Fruit fly (Drosophila melanogaster) whole organism, embryonic: Measurements from ENCODE around the gene Ac76E.

Source experiments
- Ada2b ChIP-seq: fragments of 200-800 bp; sonication (Bioruptor generic); IDR thresholded peaks from 2 replicates; pipeline ENCODE4 v1.3.6; 2022; ENCODE audit warnings: missing biosample characterization, missing genetic modification characterization
- B-H2 ChIP-seq: fragments of 200-800 bp; sonication (Bioruptor generic); optimal IDR thresholded peaks from 2 replicates; lab custom pipeline; 2018; ENCODE audit warnings: missing biosample characterization, mild to moderate bottlenecking, missing genetic modification characterization
- Bteb2 ChIP-seq: fragments of 200-800 bp; sonication (Bioruptor generic); optimal IDR thresholded peaks from 2 replicates; lab custom pipeline; 2016; ENCODE audit warnings: missing biosample characterization, missing genetic modification characterization
- CG10366 ChIP-seq: fragments of 200-800 bp; sonication (Bioruptor generic); IDR thresholded peaks from 2 replicates; pipeline ENCODE4 v1.3.6; 2022; ENCODE audit warnings: missing biosample characterization, missing genetic modification characterization
- CG10431 ChIP-seq: fragments of 200-800 bp; sonication (Bioruptor generic); optimal IDR thresholded peaks from 3 replicates; lab custom pipeline; 2018; ENCODE audit warnings: missing biosample characterization, mild to moderate bottlenecking, missing genetic modification characterization
- CG11504 ChIP-seq: fragments of 200-800 bp; sonication (Bioruptor generic); optimal IDR thresholded peaks from 3 replicates; lab custom pipeline; 2019; ENCODE audit warnings: missing biosample characterization, mild to moderate bottlenecking, missing genetic modification characterization, moderate library complexity
- CG13894 ChIP-seq: fragments of 200-800 bp; sonication (Bioruptor generic); optimal IDR thresholded peaks from 3 replicates; lab custom pipeline; 2018; ENCODE audit warnings: missing biosample characterization, mild to moderate bottlenecking, missing genetic modification characterization, moderate library complexity
- CG14710 ChIP-seq: fragments of 200-800 bp; sonication (Bioruptor generic); optimal IDR thresholded peaks from 3 replicates; lab custom pipeline; 2019; ENCODE audit warnings: missing biosample characterization, mild to moderate bottlenecking, missing genetic modification characterization, moderate library complexity
- CG15479 ChIP-seq: fragments of 200-800 bp; sonication (Bioruptor generic); optimal IDR thresholded peaks from 3 replicates; lab custom pipeline; 2019; ENCODE audit warnings: missing biosample characterization, mild to moderate bottlenecking, missing genetic modification characterization, moderate library complexity
- CG17328 ChIP-seq: fragments of 200-800 bp; sonication (Bioruptor generic); IDR thresholded peaks from 2 replicates; pipeline ENCODE4 v1.3.6; 2022; ENCODE audit warnings: missing biosample characterization, missing genetic modification characterization
- CG18599 ChIP-seq: fragments of 200-800 bp; sonication (Bioruptor generic); optimal IDR thresholded peaks from 3 replicates; lab custom pipeline; 2017; ENCODE audit warnings: missing biosample characterization, missing genetic modification characterization, mild to moderate bottlenecking, moderate library complexity, missing genetic modification reagents
- CG34376 ChIP-seq: fragments of 200-800 bp; sonication (Bioruptor generic); optimal IDR thresholded peaks from 2 replicates; lab custom pipeline; 2018; ENCODE audit warnings: missing biosample characterization, mild to moderate bottlenecking, missing genetic modification characterization
- CG34422 ChIP-seq: fragments of 200-800 bp; sonication (Bioruptor generic); IDR thresholded peaks from 3 replicates; pipeline ENCODE4 v1.3.6; 2022; ENCODE audit warnings: missing biosample characterization, missing genetic modification characterization
- CG3726 ChIP-seq: fragments of 200-800 bp; sonication (Bioruptor generic); IDR thresholded peaks from 3 replicates; pipeline ENCODE4, ENCODE4 v1.3.6; 2022; ENCODE audit warnings: missing biosample characterization, missing genetic modification characterization
- CG3847 ChIP-seq: fragments of 200-800 bp; sonication (Bioruptor generic); IDR thresholded peaks from 2 replicates; pipeline ENCODE4 v1.3.6; 2022; ENCODE audit warnings: missing biosample characterization, missing genetic modification characterization
- CG3995 ChIP-seq: fragments of 200-800 bp; sonication (Bioruptor generic); optimal IDR thresholded peaks from 3 replicates; lab custom pipeline; 2016; ENCODE audit warnings: missing biosample characterization, missing genetic modification characterization
- CG6175 ChIP-seq: fragments of 200-800 bp; sonication (Bioruptor generic); IDR thresholded peaks from 3 replicates; pipeline ENCODE4 v1.3.6; 2022; ENCODE audit warnings: missing biosample characterization, missing genetic modification characterization
- CoRest ChIP-seq: fragments of 200-800 bp; sonication (Bioruptor generic); optimal IDR thresholded peaks from 3 replicates; lab custom pipeline; 2018; ENCODE audit warnings: missing biosample characterization, mild to moderate bottlenecking, missing genetic modification characterization, moderate library complexity
- CrebB ChIP-seq: fragments of 200-800 bp; sonication (Bioruptor generic); optimal IDR thresholded peaks from 3 replicates; lab custom pipeline; 2018; ENCODE audit warnings: missing biosample characterization, mild to moderate bottlenecking, missing genetic modification characterization
- Doc2 ChIP-seq: fragments of 200-800 bp; sonication (Bioruptor generic); IDR thresholded peaks from 2 replicates; pipeline ENCODE4 v1.3.6; 2022; ENCODE audit warnings: missing biosample characterization, missing genetic modification characterization
- Doc3 ChIP-seq: fragments of 200-800 bp; sonication (Bioruptor generic); IDR thresholded peaks from 3 replicates; pipeline ENCODE4 v1.3.6; 2022; ENCODE audit warnings: missing biosample characterization, missing genetic modification characterization; ENCODE audit not compliant: partially characterized antibody
- Gsc ChIP-seq: fragments of 200-800 bp; sonication (Bioruptor generic); IDR thresholded peaks from 2 replicates; pipeline ENCODE4 v1.3.6; 2022; ENCODE audit warnings: missing biosample characterization, missing genetic modification characterization
- HmgZ ChIP-seq: fragments of 200-800 bp; sonication (Bioruptor generic); optimal IDR thresholded peaks from 2 replicates; lab custom pipeline; 2018; ENCODE audit warnings: missing biosample characterization, mild to moderate bottlenecking, missing genetic modification characterization
- Hmr ChIP-seq: fragments of 200-800 bp; sonication (Bioruptor generic); optimal IDR thresholded peaks from 3 replicates; lab custom pipeline; 2017; ENCODE audit warnings: mild to moderate bottlenecking, missing biosample characterization, missing genetic modification reagents, missing genetic modification characterization
- MBD-R2 ChIP-seq: fragments of 200-800 bp; sonication (Bioruptor generic); IDR thresholded peaks from 2 replicates; pipeline ENCODE4 v1.3.6; 2022; ENCODE audit warnings: missing biosample characterization, missing genetic modification characterization
- Med ChIP-seq: fragments of 200-800 bp; sonication (Bioruptor generic); peaks from one replicate; lab custom pipeline; 2016; ENCODE audit warnings: missing biosample characterization, missing genetic modification characterization, mild to moderate bottlenecking, inconsistent platforms, moderate library complexity
- NC2α ChIP-seq: fragments of 200-800 bp; sonication (Bioruptor generic); optimal IDR thresholded peaks from 2 replicates; lab custom pipeline; 2016; ENCODE audit warnings: missing biosample characterization, missing genetic modification characterization
- Pdp1 ChIP-seq, 2 experiments: fragments of 200-800 bp; sonication (Bioruptor generic); optimal IDR thresholded peaks; 3 replicates each; lab custom pipeline; 2016; ENCODE audit warnings: missing biosample characterization in 2 of 2, missing genetic modification characterization in 2 of 2, mild to moderate bottlenecking in 1 of 2, moderate library complexity in 1 of 2
- Sin3A ChIP-seq: fragments of >200 bp; optimal IDR thresholded peaks from 2 replicates; lab custom pipeline; 2018
- Spps ChIP-seq: fragments of 200-800 bp; sonication (Bioruptor generic); optimal IDR thresholded peaks from 2 replicates; lab custom pipeline; 2018; ENCODE audit warnings: missing biosample characterization, mild to moderate bottlenecking, missing genetic modification characterization
- Tbp ChIP-seq: fragments of >200 bp; optimal IDR thresholded peaks from 2 replicates; lab custom pipeline; 2018; ENCODE audit warnings: missing biosample characterization, missing genetic modification characterization
- Xbp1 ChIP-seq: fragments of 200-800 bp; sonication (Bioruptor generic); optimal IDR thresholded peaks from 3 replicates; lab custom pipeline; 2016; ENCODE audit warnings: missing biosample characterization, mild to moderate bottlenecking, missing genetic modification characterization
- YL-1 ChIP-seq: fragments of 200-800 bp; sonication (Bioruptor generic); optimal IDR thresholded peaks from 3 replicates; lab custom pipeline; 2017; ENCODE audit warnings: missing biosample characterization, mild to moderate bottlenecking, missing genetic modification characterization
- chinmo ChIP-seq: fragments of 200-800 bp; sonication (Bioruptor generic); IDR thresholded peaks from 4 replicates; pipeline ENCODE4 v1.3.6; 2022; ENCODE audit warnings: missing biosample characterization, missing genetic modification characterization; ENCODE audit not compliant: partially characterized antibody
- disco-r ChIP-seq: fragments of 200-800 bp; sonication (Bioruptor generic); optimal IDR thresholded peaks from 2 replicates; lab custom pipeline; 2016; ENCODE audit warnings: missing biosample characterization, missing genetic modification characterization
- dm ChIP-seq: fragments of 200-800 bp; sonication (Bioruptor generic); optimal IDR thresholded peaks from 3 replicates; lab custom pipeline; 2016; ENCODE audit warnings: missing biosample characterization, missing genetic modification characterization
- gem ChIP-seq: fragments of 200-800 bp; sonication (Bioruptor generic); optimal IDR thresholded peaks from 2 replicates; lab custom pipeline; 2019; ENCODE audit warnings: missing biosample characterization, mild to moderate bottlenecking, missing genetic modification characterization, moderate library complexity
- gsb-n ChIP-seq: fragments of 200-800 bp; sonication (Bioruptor generic); optimal IDR thresholded peaks from 3 replicates; lab custom pipeline; 2018; ENCODE audit warnings: missing biosample characterization, mild to moderate bottlenecking, missing genetic modification characterization
- jing ChIP-seq: fragments of 200-800 bp; sonication (Bioruptor generic); optimal IDR thresholded peaks from 2 replicates; lab custom pipeline; 2018; ENCODE audit warnings: missing biosample characterization, mild to moderate bottlenecking, missing genetic modification characterization
- jumu ChIP-seq: fragments of 200-800 bp; sonication (Bioruptor generic); optimal IDR thresholded peaks from 3 replicates; lab custom pipeline; 2016; ENCODE audit warnings: missing biosample characterization, missing genetic modification characterization
- kah ChIP-seq: fragments of 200-800 bp; sonication (Bioruptor generic); optimal IDR thresholded peaks from 2 replicates; lab custom pipeline; 2018; ENCODE audit warnings: missing biosample characterization, mild to moderate bottlenecking, missing genetic modification characterization
- ken ChIP-seq: fragments of 200-800 bp; sonication (Bioruptor generic); IDR thresholded peaks from 3 replicates; pipeline ENCODE4 v1.3.6; 2022; ENCODE audit warnings: missing biosample characterization, missing genetic modification characterization
- lab ChIP-seq: fragments of 200-800 bp; sonication (Bioruptor generic); optimal IDR thresholded peaks from 3 replicates; lab custom pipeline; 2017; ENCODE audit warnings: missing biosample characterization, missing genetic modification characterization, mild to moderate bottlenecking, moderate library complexity, missing genetic modification reagents
- lov ChIP-seq, 2 experiments: fragments of 200-800 bp in 1 of 2; fragments of >200 bp in 1 of 2; sonication (Bioruptor generic) in 1 of 2; IDR thresholded peaks in 1 of 2; optimal IDR thresholded peaks in 1 of 2; 2 replicates in 1 of 2; 3 replicates in 1 of 2; pipeline versions ENCODE4 v1.3.6 to Lab custom; 2017 to 2022; ENCODE audit warnings: missing biosample characterization in 1 of 2, missing genetic modification characterization in 1 of 2
- nerfin-2 ChIP-seq: fragments of 200-800 bp; sonication (Bioruptor generic); IDR thresholded peaks from 2 replicates; pipeline ENCODE4 v1.3.6; 2022; ENCODE audit warnings: missing biosample characterization, missing genetic modification characterization; ENCODE audit not compliant: partially characterized antibody
- otp ChIP-seq: fragments of 200-800 bp; sonication (Bioruptor generic); IDR thresholded peaks from 3 replicates; pipeline ENCODE4, ENCODE4 v1.3.6; 2022; ENCODE audit warnings: missing biosample characterization, missing genetic modification characterization
- slbo ChIP-seq: fragments of 200-800 bp; sonication (Bioruptor generic); IDR thresholded peaks from 2 replicates; pipeline ENCODE4 v1.3.6; 2022; ENCODE audit warnings: missing biosample characterization, missing genetic modification characterization
- sug ChIP-seq: fragments of 200-800 bp; optimal IDR thresholded peaks from 2 replicates; lab custom pipeline; 2019; ENCODE audit warnings: missing biosample characterization, mild to moderate bottlenecking, missing genetic modification characterization, moderate library complexity
- tgo ChIP-seq: fragments of 200-800 bp; sonication (Bioruptor generic); IDR thresholded peaks from 3 replicates; pipeline ENCODE4 v1.3.6; 2022; ENCODE audit warnings: missing biosample characterization, missing genetic modification characterization
- tx ChIP-seq: fragments of 200-800 bp; sonication (Bioruptor generic); optimal IDR thresholded peaks from 2 replicates; lab custom pipeline; 2016; ENCODE audit warnings: missing biosample characterization, missing genetic modification characterization
- wor ChIP-seq: fragments of 200-800 bp; sonication (Bioruptor generic); IDR thresholded peaks from 2 replicates; pipeline ENCODE4 v1.3.6; 2022; ENCODE audit warnings: missing biosample characterization, missing genetic modification characterization

Gene Ac76E

dm6 chr3L:19929719-19930334 is 9.3 kb upstream of the Ac76E start (continued):
- TF ChIP-seq CG13894 (tag; lab: Kevin White, UChicago), result peak; percentile 24
- TF ChIP-seq Hmr (GFP tag; lab: Kevin White, UChicago), result no peak
- TF ChIP-seq jing (GFP tag; lab: Kevin White, UChicago), result no peak
- no peak for TF ChIP-seq CG17328 (GFP tag; lab: Robert Waterston, UW)
- TF ChIP-seq CG14710 (tag; lab: Kevin White, UChicago), result no peak
- no peak for TF ChIP-seq ken (GFP tag; lab: Robert Waterston, UW)
- TF ChIP-seq CG18599 (GFP tag; lab: Kevin White, UChicago), result peak; percentile 12
- peak; percentile 64 for TF ChIP-seq lab
- TF ChIP-seq lov (optimal IDR thresholded peaks at IDR 0.05; lab: Kevin White, UChicago), result no peak
- no peak for TF ChIP-seq lov (GFP tag; IDR thresholded peaks at IDR 0.05; lab: Robert Waterston, UW)
- TF ChIP-seq CoRest (tag; lab: Kevin White, UChicago), result no peak
- peak; percentile 74 for TF ChIP-seq Med (GFP tag; lab: Kevin White, UChicago)
- no peak for TF ChIP-seq dm (GFP tag; lab: Kevin White, UChicago)
- no peak for TF ChIP-seq CG6175 (GFP tag; lab: Robert Waterston, UW)
- TF ChIP-seq Pdp1 (GFP tag; optimal IDR thresholded peaks at IDR 0.05; lab: Kevin White, UChicago), result peak in 1 of 2 experiments; percentile 81
- TF ChIP-seq gem (tag; lab: Kevin White, UChicago), result no peak
- TF ChIP-seq tx (GFP tag; lab: Kevin White, UChicago), result no peak
- no peak for TF ChIP-seq CG3847
- TF ChIP-seq Tbp (GFP tag; lab: Kevin White, UChicago), result no peak
- no peak for TF ChIP-seq CG3726 (GFP tag; lab: Robert Waterston, UW)
- TF ChIP-seq sug (tag; lab: Kevin White, UChicago), result peak; percentile 72
- peak; percentile 53 for TF ChIP-seq HmgZ (tag; lab: Kevin White, UChicago)
- no peak for TF ChIP-seq Ada2b (GFP tag; lab: Robert Waterston, UW)
- no peak for TF ChIP-seq CG15479 (GFP tag; lab: Kevin White, UChicago)
- no peak for TF ChIP-seq MBD-R2
- TF ChIP-seq B-H2 (GFP tag; lab: Kevin White, UChicago), result no peak
- no peak for TF ChIP-seq nerfin-2
- no peak for TF ChIP-seq Bteb2 (GFP tag; lab: Kevin White, UChicago)
- no peak for TF ChIP-seq otp (GFP tag; lab: Robert Waterston, UW)
- TF ChIP-seq CG10366 (GFP tag; lab: Robert Waterston, UW), result no peak
- no peak for TF ChIP-seq slbo (GFP tag; lab: Robert Waterston, UW)
- no peak for TF ChIP-seq CG3995 (GFP tag; lab: Kevin White, UChicago)
- TF ChIP-seq Gsc (GFP tag; lab: Robert Waterston, UW), result no peak
- TF ChIP-seq tgo, result no peak
- TF ChIP-seq Xbp1, result peak; percentile 26
- TF ChIP-seq Sin3A, result no peak
- no peak for TF ChIP-seq wor (GFP tag; lab: Robert Waterston, UW)
- TF ChIP-seq CG11504, result peak; percentile 56
- no peak for TF ChIP-seq CG34376
- TF ChIP-seq CG10431 (GFP tag; lab: Kevin White, UChicago), result peak; percentile 23
- TF ChIP-seq kah (GFP tag; lab: Kevin White, UChicago), result no peak
- TF ChIP-seq CG34422 (GFP tag; lab: Robert Waterston, UW), result no peak
- TF ChIP-seq Doc2 (GFP tag; lab: Robert Waterston, UW), result no peak
- TF ChIP-seq NC2α (GFP tag; lab: Kevin White, UChicago), result no peak
- no peak for TF ChIP-seq Doc3 (GFP tag; lab: Robert Waterston, UW)
- TF ChIP-seq jumu (GFP tag; lab: Kevin White, UChicago), result no peak
- TF ChIP-seq YL-1 (GFP tag; lab: Kevin White, UChicago), result no peak
- no peak for TF ChIP-seq CrebB (tag; lab: Kevin White, UChicago)
- no peak for TF ChIP-seq gsb-n (tag; lab: Kevin White, UChicago)
- TF ChIP-seq chinmo, result peak; percentile 81; the same call in 2 of the 4 replicates
- TF ChIP-seq disco-r (GFP tag; lab: Kevin White, UChicago), result no peak
- TF ChIP-seq Spps, result no peak
